Worm (Caenorhabditis elegans) whole organism, late embryonic: ENCODE data around the gene dhs-9.

Source experiments
- Y22D7AL.16 ChIP-seq: sonication (generic microtip); optimal IDR thresholded peaks from 2 replicates; lab custom pipeline; 2016; ENCODE audit warnings: missing genetic modification characterization, missing compliant biosample characterization
- ama-1 ChIP-seq: fragments of 150-350 bp; optimal IDR thresholded peaks from 2 replicates; lab custom pipeline; 2014
- hlh-13 ChIP-seq: fragments of 200-800 bp; sonication (Bioruptor generic); optimal IDR thresholded peaks from 2 replicates; lab custom pipeline; 2018; ENCODE audit warnings: mild to moderate bottlenecking, missing genetic modification characterization, missing compliant biosample characterization
- nhr-11 ChIP-seq: fragments of 150-350 bp; optimal IDR thresholded peaks from 2 replicates; lab custom pipeline; 2014; ENCODE audit warnings: missing biosample characterization, missing genetic modification characterization
- pha-4 ChIP-seq: fragments of 150-350 bp; optimal IDR thresholded peaks from 2 replicates; lab custom pipeline; 2018; ENCODE audit warnings: missing biosample characterization, missing genetic modification reagents, missing genetic modification characterization
- pqm-1 ChIP-seq: sonication (generic microtip); optimal IDR thresholded peaks from 2 replicates; lab custom pipeline; 2016; ENCODE audit warnings: missing genetic modification characterization, missing compliant biosample characterization

ce11 chrIII:5404998-5405397, 37.2 kb upstream of the dhs-9 start:
- TF ChIP-seq hlh-13 (GFP tag; lab: Kevin White, UChicago) (no peak), pha-4 (tag; lab: Kevin White, UChicago) (no peak), pqm-1 (tag; lab: Kevin White, UChicago) (no peak), ama-1 (lab: Kevin White, UChicago) (no peak), Y22D7AL.16 (tag; lab: Kevin White, UChicago) (no peak), nhr-11 (tag; lab: Kevin White, UChicago) (no peak)
